Fruit fly (Drosophila melanogaster) whole organism, prepupa: ENCODE results near the gene DnaJ-H.
A peak's percentile ranks its signal among the peaks of the same experiment; 100 is the strongest.

ENCODE experiments used
- CG10631 ChIP-seq: fragments of 200-800 bp; sonication (Bioruptor generic); optimal IDR thresholded peaks from 2 replicates; lab custom pipeline; 2016; ENCODE audit warnings: missing biosample characterization, missing genetic modification characterization
- CG10669 ChIP-seq: fragments of 200-800 bp; sonication (Bioruptor generic); optimal IDR thresholded peaks from 3 replicates; lab custom pipeline; 2018; ENCODE audit warnings: missing biosample characterization, mild to moderate bottlenecking, missing genetic modification characterization, moderate library complexity
- CG11294 ChIP-seq: fragments of 200-800 bp; sonication (Bioruptor generic); IDR thresholded peaks from 2 replicates; pipeline ENCODE4 v1.3.6; 2022; ENCODE audit warnings: missing biosample characterization, missing genetic modification characterization
- CG15336 ChIP-seq: fragments of 200-800 bp; sonication (Bioruptor generic); IDR thresholded peaks from 2 replicates; pipeline ENCODE4 v1.3.6; 2022; ENCODE audit warnings: missing biosample characterization, missing genetic modification characterization
- CG16779 ChIP-seq: fragments of 200-800 bp; sonication (Bioruptor generic); optimal IDR thresholded peaks from 3 replicates; lab custom pipeline; 2017; ENCODE audit warnings: missing biosample characterization, mild to moderate bottlenecking, missing genetic modification characterization
- CG3032 ChIP-seq: fragments of 200-800 bp; optimal IDR thresholded peaks from 2 replicates; lab custom pipeline; 2019; ENCODE audit warnings: missing biosample characterization, mild to moderate bottlenecking, missing genetic modification characterization, moderate library complexity
- CG31627 ChIP-seq: fragments of 200-800 bp; sonication (Bioruptor generic); optimal IDR thresholded peaks from 3 replicates; lab custom pipeline; 2016; ENCODE audit warnings: missing biosample characterization, missing genetic modification characterization
- CG3919 ChIP-seq: fragments of 200-800 bp; sonication (Bioruptor generic); optimal IDR thresholded peaks from 3 replicates; lab custom pipeline; 2016; ENCODE audit warnings: missing biosample characterization, missing genetic modification characterization
- CG4318 ChIP-seq: fragments of 200-800 bp; sonication (Bioruptor generic); optimal IDR thresholded peaks from 3 replicates; lab custom pipeline; 2017; ENCODE audit warnings: missing biosample characterization, mild to moderate bottlenecking, missing genetic modification characterization
- CG6276 ChIP-seq: fragments of 200-800 bp; sonication (Bioruptor generic); optimal IDR thresholded peaks from 2 replicates; lab custom pipeline; 2017; ENCODE audit warnings: missing biosample characterization, mild to moderate bottlenecking, missing genetic modification characterization
- CG6808 ChIP-seq: fragments of 200-800 bp; sonication (Bioruptor generic); optimal IDR thresholded peaks from 3 replicates; lab custom pipeline; 2017; ENCODE audit warnings: missing biosample characterization, missing genetic modification characterization, mild to moderate bottlenecking, moderate library complexity, missing genetic modification reagents
- CG7368 ChIP-seq: fragments of 200-800 bp; sonication (Bioruptor generic); optimal IDR thresholded peaks from 3 replicates; lab custom pipeline; 2016; ENCODE audit warnings: missing biosample characterization, missing genetic modification characterization
- CG8319 ChIP-seq: fragments of 200-800 bp; sonication (Bioruptor generic); optimal IDR thresholded peaks from 3 replicates; lab custom pipeline; 2016; ENCODE audit warnings: missing biosample characterization, missing genetic modification characterization
- CG9139 ChIP-seq: fragments of 200-800 bp; sonication (Bioruptor generic); optimal IDR thresholded peaks from 3 replicates; lab custom pipeline; 2017; ENCODE audit warnings: missing biosample characterization, mild to moderate bottlenecking, missing genetic modification characterization
- Eip75B ChIP-seq: fragments of 200-800 bp; sonication (Bioruptor generic); optimal IDR thresholded peaks from 3 replicates; lab custom pipeline; 2016; ENCODE audit warnings: missing biosample characterization, missing genetic modification characterization
- Eip78C ChIP-seq: fragments of 200-800 bp; sonication (Bioruptor generic); peaks from one replicate; lab custom pipeline; 2016; ENCODE audit warnings: missing biosample characterization, missing genetic modification characterization
- Eip93F ChIP-seq: fragments of 200-800 bp; sonication (Bioruptor generic); optimal IDR thresholded peaks from 2 replicates; lab custom pipeline; 2016; ENCODE audit warnings: missing biosample characterization, mild to moderate bottlenecking, missing genetic modification characterization
- Ets21C ChIP-seq: fragments of 200-800 bp; sonication (Bioruptor generic); optimal IDR thresholded peaks from 3 replicates; lab custom pipeline; 2016; ENCODE audit warnings: missing biosample characterization, missing genetic modification characterization
- Gug ChIP-seq: fragments of 200-800 bp; sonication (Bioruptor generic); IDR thresholded peaks from 2 replicates; pipeline ENCODE4 v1.3.6; 2022; ENCODE audit warnings: missing biosample characterization, missing genetic modification characterization
- Hr38 ChIP-seq: sonication (Bioruptor generic); optimal IDR thresholded peaks from 2 replicates; lab custom pipeline; 2016; ENCODE audit warnings: missing biosample characterization, missing genetic modification characterization
- Hr39 ChIP-seq: fragments of 200-800 bp; sonication (Bioruptor generic); optimal IDR thresholded peaks from 2 replicates; lab custom pipeline; 2016; ENCODE audit warnings: missing biosample characterization, missing genetic modification characterization
- Hr4 ChIP-seq: fragments of 200-800 bp; sonication (Bioruptor generic); optimal IDR thresholded peaks from 3 replicates; lab custom pipeline; 2016; ENCODE audit warnings: missing biosample characterization, missing genetic modification characterization
- Lpt ChIP-seq: fragments of 200-800 bp; sonication (Bioruptor generic); optimal IDR thresholded peaks from 3 replicates; lab custom pipeline; 2016; ENCODE audit warnings: missing biosample characterization, missing genetic modification characterization
- Met ChIP-seq: fragments of 200-800 bp; sonication (Bioruptor generic); optimal IDR thresholded peaks from 3 replicates; lab custom pipeline; 2016; ENCODE audit warnings: missing biosample characterization, missing genetic modification characterization
- OdsH ChIP-seq: fragments of 200-800 bp; sonication (Bioruptor generic); optimal IDR thresholded peaks from 3 replicates; lab custom pipeline; 2016; ENCODE audit warnings: missing biosample characterization, missing genetic modification characterization
- Smox ChIP-seq: fragments of 200-800 bp; sonication (Bioruptor generic); optimal IDR thresholded peaks from 3 replicates; lab custom pipeline; 2016; ENCODE audit warnings: missing biosample characterization, missing genetic modification characterization
- Sox102F ChIP-seq: fragments of 200-800 bp; sonication (Bioruptor generic); optimal IDR thresholded peaks from 2 replicates; lab custom pipeline; 2016; ENCODE audit warnings: missing biosample characterization, mild to moderate bottlenecking, missing genetic modification characterization
- Sox14 ChIP-seq: fragments of 200-800 bp; sonication (Bioruptor generic); optimal IDR thresholded peaks from 3 replicates; lab custom pipeline; 2016; ENCODE audit warnings: missing biosample characterization, missing genetic modification characterization
- achi ChIP-seq: fragments of 200-800 bp; sonication (Bioruptor generic); optimal IDR thresholded peaks from 3 replicates; lab custom pipeline; 2016; ENCODE audit warnings: missing biosample characterization, missing genetic modification characterization
- acj6 ChIP-seq: fragments of 200-800 bp; sonication (Bioruptor generic); optimal IDR thresholded peaks from 3 replicates; lab custom pipeline; 2016; ENCODE audit warnings: missing biosample characterization, missing genetic modification characterization
- cyc ChIP-seq: fragments of 200-800 bp; sonication (Bioruptor generic); optimal IDR thresholded peaks from 3 replicates; lab custom pipeline; 2016; ENCODE audit warnings: missing biosample characterization, missing genetic modification characterization
- dac ChIP-seq: fragments of 200-800 bp; sonication (Bioruptor generic); optimal IDR thresholded peaks from 2 replicates; lab custom pipeline; 2017; ENCODE audit warnings: missing biosample characterization, mild to moderate bottlenecking, missing genetic modification characterization
- dsx ChIP-seq: fragments of 200-800 bp; optimal IDR thresholded peaks from 3 replicates; lab custom pipeline; 2019; ENCODE audit warnings: missing biosample characterization, mild to moderate bottlenecking, missing genetic modification characterization, moderate library complexity; ENCODE audit not compliant: poor library complexity, severe bottlenecking
- eg ChIP-seq: fragments of 200-800 bp; sonication (Bioruptor generic); IDR thresholded peaks from 3 replicates; pipeline ENCODE4 v1.3.6; 2022; ENCODE audit warnings: missing biosample characterization, missing genetic modification characterization
- fd85E ChIP-seq: fragments of 200-800 bp; sonication (Bioruptor generic); optimal IDR thresholded peaks from 3 replicates; lab custom pipeline; 2016; ENCODE audit warnings: missing biosample characterization, missing genetic modification characterization
- lz ChIP-seq: fragments of 200-800 bp; sonication (Bioruptor generic); optimal IDR thresholded peaks from 3 replicates; lab custom pipeline; 2016; ENCODE audit warnings: missing biosample characterization, missing genetic modification characterization
- net ChIP-seq: fragments of 200-800 bp; sonication (Bioruptor generic); optimal IDR thresholded peaks from 3 replicates; lab custom pipeline; 2016; ENCODE audit warnings: missing biosample characterization, missing genetic modification characterization
- salr ChIP-seq, 2 experiments: fragments of 200-800 bp; sonication (Bioruptor generic); optimal IDR thresholded peaks; 3 replicates each; lab custom pipeline; 2016 to 2018; ENCODE audit warnings: missing biosample characterization in 2 of 2, missing genetic modification characterization in 2 of 2, mild to moderate bottlenecking in 1 of 2
- svp ChIP-seq: fragments of 200-800 bp; sonication (Bioruptor generic); peaks from one replicate; lab custom pipeline; 2016; ENCODE audit warnings: missing biosample characterization, missing genetic modification characterization
- vri ChIP-seq: fragments of 200-800 bp; sonication (Bioruptor generic); optimal IDR thresholded peaks from 3 replicates; lab custom pipeline; 2016; ENCODE audit warnings: missing biosample characterization, mild to moderate bottlenecking, missing genetic modification characterization

Gene DnaJ-H

DNA sequence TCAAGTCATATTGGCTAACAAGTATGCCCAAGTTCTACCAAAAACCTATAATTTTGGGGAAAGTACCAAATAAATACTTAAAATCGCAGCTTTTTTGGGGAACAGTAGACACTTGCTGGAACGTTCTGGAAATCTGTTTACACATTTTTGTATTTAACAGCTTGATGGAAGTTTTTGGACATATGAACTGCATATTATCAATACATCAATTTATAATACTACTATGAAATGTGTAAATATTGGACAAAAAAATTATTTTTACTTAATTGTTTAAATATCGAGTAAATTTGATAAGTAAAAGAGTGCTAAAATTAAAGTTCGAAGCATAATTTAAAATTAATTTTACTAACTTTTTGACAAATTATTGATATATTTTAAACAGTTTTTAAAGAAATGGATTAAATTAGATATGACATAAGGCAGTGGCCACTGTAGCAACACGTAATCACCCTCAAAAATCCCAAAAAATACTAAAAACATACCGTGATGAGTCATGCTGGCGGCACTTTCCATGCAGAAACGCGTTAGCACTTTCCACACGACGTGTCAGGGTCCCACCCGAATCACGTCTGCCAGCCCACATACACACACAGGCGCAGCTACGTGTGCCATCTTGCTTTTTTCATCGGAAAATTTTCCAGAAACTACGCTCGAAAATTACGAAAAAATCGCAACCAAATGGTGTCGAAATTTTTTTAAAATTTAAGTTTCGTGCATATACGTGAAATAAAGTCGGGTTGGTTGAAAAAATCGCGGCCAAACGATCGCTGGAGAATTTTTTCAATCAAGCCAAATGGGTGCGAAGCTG is 674 bp downstream of the DnaJ-H start, which contains the start of gene Sirt1 (continued):
- TF ChIP-seq CG6276 (GFP tag; lab: Kevin White, UChicago) (peak; percentile 80), CG11294 (peak; percentile 63; the same call in 1 of the 2 replicates), Smox (GFP tag; lab: Kevin White, UChicago) (peak; percentile 83), Hr4 (peak; percentile 87), Sox14 (GFP tag; lab: Kevin White, UChicago) (peak; percentile 74), CG31627 (peak; percentile 86), CG7368 (GFP tag; lab: Kevin White, UChicago) (peak; percentile 66), CG9139 (GFP tag; lab: Kevin White, UChicago) (no peak), CG10631 (GFP tag; lab: Kevin White, UChicago) (peak; percentile 92), Hr39 (peak; percentile 85), Lpt (GFP tag; lab: Kevin White, UChicago) (peak; percentile 60), Ets21C (GFP tag; lab: Kevin White, UChicago) (peak; percentile 65), Hr38 (GFP tag; lab: Kevin White, UChicago) (no peak), CG15336 (GFP tag; lab: Robert Waterston, UW) (peak; percentile 82), fd85E (GFP tag; lab: Kevin White, UChicago) (no peak), CG8319 (GFP tag; lab: Kevin White, UChicago) (no peak), eg (GFP tag; lab: Robert Waterston, UW) (peak; percentile 61; the same call in 2 of the 3 replicates), Met (peak; percentile 81), salr (GFP tag; optimal IDR thresholded peaks at IDR 0.05; lab: Kevin White, UChicago) (peak; percentile 6 to 92), CG10669 (peak; percentile 76), lz (GFP tag; lab: Kevin White, UChicago) (peak; percentile 82), Sox102F (GFP tag; lab: Kevin White, UChicago) (peak; percentile 32), vri (no peak), Eip78C (peak; percentile 90), CG4318 (peak; percentile 86), CG6808 (GFP tag; lab: Kevin White, UChicago) (peak; percentile 78), Gug (GFP tag; lab: Robert Waterston, UW) (no peak; the same call in none of the 2 replicates), CG3919 (GFP tag; lab: Kevin White, UChicago) (peak; percentile 81), dac (no peak), net (peak; percentile 81), achi (peak; percentile 84), CG16779 (tag; lab: Kevin White, UChicago) (peak; percentile 4)
- TF ChIP-seq, all 60 proteins: peak for 51

DNA sequence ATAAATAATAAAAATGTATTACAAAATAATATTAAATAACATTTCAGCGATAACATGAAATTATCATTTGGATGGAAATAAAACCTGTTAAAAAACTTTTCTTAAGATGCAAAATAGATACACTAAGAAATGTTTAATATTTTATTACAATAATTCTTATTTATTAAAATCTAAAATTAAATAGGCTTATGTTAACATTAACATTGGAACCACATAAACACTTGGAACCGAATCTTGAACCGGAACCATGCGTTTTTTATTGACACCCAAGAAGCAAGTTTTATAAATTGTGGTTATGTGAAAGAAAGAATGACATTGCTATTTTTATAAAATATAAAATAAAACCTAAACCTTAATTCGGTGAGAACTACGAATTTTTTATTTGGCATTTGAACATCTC is 5.6 kb downstream of the DnaJ-H start, which contains the start of gene kmg:
kmg (plus strand) TSS at position 301 of the 400 bp plus-strand sequence.
- no peak for TF ChIP-seq Hr39
- TF ChIP-seq CG3032 (tag; lab: Kevin White, UChicago) = no peak

DNA sequence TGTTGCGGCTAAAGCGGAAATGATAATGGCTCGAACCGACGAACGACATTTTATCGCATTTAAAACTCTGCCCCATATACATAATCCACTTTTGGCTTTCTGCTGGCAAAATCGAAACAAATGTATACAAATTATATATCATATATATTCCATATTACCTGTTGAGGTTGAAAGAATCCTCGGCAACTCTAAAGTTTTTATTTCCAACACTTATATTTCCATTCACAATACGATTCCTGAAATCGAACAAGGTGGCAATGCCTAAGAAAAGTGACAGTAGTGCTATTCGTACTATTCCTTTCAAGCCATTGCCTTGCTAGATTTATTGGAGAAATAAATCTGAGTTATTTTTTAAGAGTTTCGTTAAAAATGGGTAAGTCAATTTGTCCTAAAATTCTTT is 7.4 kb downstream of the DnaJ-H start, which contains the start of gene Pk34A:
Pk34A (plus strand) TSS at position 301 of the 400 bp plus-strand sequence.
- TF ChIP-seq lz (GFP tag; lab: Kevin White, UChicago) = no peak
- no peak for TF ChIP-seq CG3919 (GFP tag; lab: Kevin White, UChicago)
- TF ChIP-seq dsx (GFP tag; lab: Kevin White, UChicago) = no peak
- TF ChIP-seq CG10631 (GFP tag; lab: Kevin White, UChicago) = no peak
- no peak for TF ChIP-seq Eip75B (GFP tag; lab: Kevin White, UChicago)
- TF ChIP-seq Eip93F (GFP tag; lab: Kevin White, UChicago) = no peak
- no peak for TF ChIP-seq OdsH (GFP tag; lab: Kevin White, UChicago)
- no peak for TF ChIP-seq CG31627
- TF ChIP-seq CG16779 (tag; lab: Kevin White, UChicago) = no peak
- TF ChIP-seq Met = no peak
- no peak for TF ChIP-seq svp (GFP tag; lab: Kevin White, UChicago)
- TF ChIP-seq Hr38 (GFP tag; lab: Kevin White, UChicago) = no peak
- no peak for TF ChIP-seq cyc
- TF ChIP-seq acj6 = no peak
- no peak for TF ChIP-seq achi
- TF ChIP-seq CG6276 (GFP tag; lab: Kevin White, UChicago) = no peak
